Worm (Caenorhabditis elegans) whole organism, late embryonic: ENCODE measurements around the gene rps-27.

ENCODE experiments used
- C38D4.7 ChIP-seq: fragments of 200-800 bp; sonication (Bioruptor generic); optimal IDR thresholded peaks from 2 replicates; lab custom pipeline; 2018; ENCODE audit warnings: mild to moderate bottlenecking, missing genetic modification characterization, moderate library complexity, missing compliant biosample characterization
- T23F11.4 ChIP-seq: fragments of 200-800 bp; sonication (Bioruptor generic); optimal IDR thresholded peaks from 2 replicates; lab custom pipeline; 2018; ENCODE audit warnings: mild to moderate bottlenecking, missing genetic modification characterization, missing compliant biosample characterization
- ahr-1 ChIP-seq: sonication (generic microtip); optimal IDR thresholded peaks from 2 replicates; lab custom pipeline; 2016; ENCODE audit warnings: missing genetic modification characterization, missing compliant biosample characterization
- ama-1 ChIP-seq: fragments of 150-350 bp; optimal IDR thresholded peaks from 2 replicates; lab custom pipeline; 2014
- ceh-14 ChIP-seq: sonication (generic microtip); optimal IDR thresholded peaks from 2 replicates; lab custom pipeline; 2016; ENCODE audit warnings: missing genotype, missing genetic modification characterization, missing compliant biosample characterization
- ceh-19 ChIP-seq: fragments of 200-800 bp; sonication (Bioruptor generic); optimal IDR thresholded peaks from 2 replicates; lab custom pipeline; 2018; ENCODE audit warnings: mild to moderate bottlenecking, missing genetic modification characterization, missing compliant biosample characterization
- ceh-22 ChIP-seq: sonication (generic microtip); optimal IDR thresholded peaks from 2 replicates; lab custom pipeline; 2017; ENCODE audit warnings: missing biosample characterization, missing genetic modification characterization
- ceh-24 ChIP-seq: sonication (generic microtip); optimal IDR thresholded peaks from 2 replicates; lab custom pipeline; 2016; ENCODE audit warnings: mild to moderate bottlenecking, missing genetic modification characterization, missing compliant biosample characterization
- ceh-31 ChIP-seq: sonication (generic microtip); optimal IDR thresholded peaks from 2 replicates; lab custom pipeline; 2016; ENCODE audit warnings: missing genetic modification characterization, missing compliant biosample characterization
- ceh-45 ChIP-seq: fragments of 200-800 bp; sonication (Bioruptor generic); IDR thresholded peaks from 2 replicates; pipeline ENCODE4 v1.3.6; 2022; ENCODE audit warnings: missing genetic modification reagents, missing genetic modification characterization, missing compliant biosample characterization
- che-1 ChIP-seq: sonication (generic microtip); optimal IDR thresholded peaks from 2 replicates; lab custom pipeline; 2016; ENCODE audit warnings: mild to moderate bottlenecking, missing genetic modification characterization, missing compliant biosample characterization
- elt-4 ChIP-seq: sonication (generic microtip); optimal IDR thresholded peaks from 2 replicates; lab custom pipeline; 2016; ENCODE audit warnings: missing genetic modification characterization, missing compliant biosample characterization
- fkh-6 ChIP-seq: sonication (generic microtip); optimal IDR thresholded peaks from 2 replicates; lab custom pipeline; 2016; ENCODE audit warnings: missing genetic modification characterization, missing compliant biosample characterization
- hlh-13 ChIP-seq: fragments of 200-800 bp; sonication (Bioruptor generic); optimal IDR thresholded peaks from 2 replicates; lab custom pipeline; 2018; ENCODE audit warnings: mild to moderate bottlenecking, missing genetic modification characterization, missing compliant biosample characterization
- hlh-15 ChIP-seq: sonication (generic microtip); optimal IDR thresholded peaks from 2 replicates; lab custom pipeline; 2016; ENCODE audit warnings: missing genetic modification characterization, missing compliant biosample characterization
- hlh-30 ChIP-seq: sonication (generic microtip); optimal IDR thresholded peaks from 2 replicates; lab custom pipeline; 2017; ENCODE audit warnings: antibody characterized with exemption, missing genetic modification characterization, missing compliant biosample characterization; ENCODE audit not compliant: insufficient read depth
- hlh-6 ChIP-seq: sonication (generic microtip); optimal IDR thresholded peaks from 2 replicates; lab custom pipeline; 2016; ENCODE audit warnings: missing genotype, missing genetic modification characterization, missing compliant biosample characterization
- hlh-8 ChIP-seq: sonication (generic microtip); optimal IDR thresholded peaks from 2 replicates; lab custom pipeline; 2016; ENCODE audit warnings: missing genotype, missing genetic modification characterization, missing compliant biosample characterization
- lim-6 ChIP-seq: sonication (generic microtip); optimal IDR thresholded peaks from 2 replicates; lab custom pipeline; 2016; ENCODE audit warnings: missing genetic modification characterization, missing compliant biosample characterization
- lin-11 ChIP-seq: fragments of 200-800 bp; sonication (Bioruptor generic); optimal IDR thresholded peaks from 2 replicates; lab custom pipeline; 2018; ENCODE audit warnings: mild to moderate bottlenecking, missing genetic modification characterization, missing compliant biosample characterization
- madf-2 ChIP-seq: sonication (generic microtip); optimal IDR thresholded peaks from 2 replicates; lab custom pipeline; 2017; ENCODE audit warnings: missing genetic modification characterization, missing compliant biosample characterization
- nfya-1 ChIP-seq: sonication (generic microtip); optimal IDR thresholded peaks from 2 replicates; lab custom pipeline; 2017; ENCODE audit warnings: missing genetic modification characterization, mild to moderate bottlenecking, missing compliant biosample characterization, antibody characterized with exemption, moderate library complexity
- npax-4 ChIP-seq: sonication (generic microtip); optimal IDR thresholded peaks from 2 replicates; lab custom pipeline; 2016; ENCODE audit warnings: missing genetic modification characterization, missing compliant biosample characterization
- pag-3 ChIP-seq: sonication (generic microtip); optimal IDR thresholded peaks from 2 replicates; lab custom pipeline; 2016; ENCODE audit warnings: missing compliant biosample characterization, missing genetic modification characterization, borderline replicate concordance
- pat-9 ChIP-seq: fragments of 200-800 bp; sonication (Bioruptor generic); optimal IDR thresholded peaks from 2 replicates; lab custom pipeline; 2018; ENCODE audit warnings: mild to moderate bottlenecking, missing genetic modification characterization, moderate library complexity, missing compliant biosample characterization
- pax-1 ChIP-seq: fragments of 150-350 bp; optimal IDR thresholded peaks from 2 replicates; lab custom pipeline; 2014; ENCODE audit warnings: missing biosample characterization, missing genetic modification characterization
- pha-2 ChIP-seq: sonication (generic microtip); optimal IDR thresholded peaks from 2 replicates; lab custom pipeline; 2017; ENCODE audit warnings: mild to moderate bottlenecking, missing genetic modification characterization, missing compliant biosample characterization
- pha-4 ChIP-seq: fragments of 150-350 bp; optimal IDR thresholded peaks from 2 replicates; lab custom pipeline; 2018; ENCODE audit warnings: missing biosample characterization, missing genetic modification reagents, missing genetic modification characterization
- ref-2 ChIP-seq: sonication (generic microtip); optimal IDR thresholded peaks from 2 replicates; lab custom pipeline; 2016; ENCODE audit warnings: missing genetic modification characterization, missing compliant biosample characterization
- sdc-2 ChIP-seq: sonication (generic microtip); optimal IDR thresholded peaks from 2 replicates; lab custom pipeline; 2016; ENCODE audit warnings: missing genotype, missing genetic modification characterization, missing compliant biosample characterization
- sox-2 ChIP-seq: fragments of 200-800 bp; sonication (Bioruptor generic); IDR thresholded peaks from 2 replicates; pipeline ENCODE4 v1.3.6; 2022; ENCODE audit warnings: missing genetic modification reagents, missing genetic modification characterization, missing compliant biosample characterization
- sox-4 ChIP-seq: sonication (generic microtip); optimal IDR thresholded peaks from 2 replicates; lab custom pipeline; 2017; ENCODE audit warnings: mild to moderate bottlenecking, missing genetic modification characterization, inconsistent platforms, missing compliant biosample characterization
- tbx-7 ChIP-seq: sonication (generic microtip); optimal IDR thresholded peaks from 2 replicates; lab custom pipeline; 2016; ENCODE audit warnings: missing genotype, missing genetic modification characterization, missing compliant biosample characterization
- unc-3 ChIP-seq, 2 experiments: fragments of 200-800 bp in 1 of 2; sonication (Bioruptor generic) in 1 of 2; sonication (generic microtip) in 1 of 2; conservative IDR thresholded peaks in 1 of 2; optimal IDR thresholded peaks in 1 of 2; 2 replicates each; pipeline versions ENCODE4 v1.3.6 to Lab custom; 2016 to 2022; ENCODE audit warnings: missing compliant biosample characterization in 2 of 2, missing genetic modification characterization in 2 of 2, missing genetic modification reagents in 1 of 2
- unc-42 ChIP-seq: sonication (generic microtip); optimal IDR thresholded peaks from 2 replicates; lab custom pipeline; 2016; ENCODE audit warnings: missing genotype, missing genetic modification characterization, missing compliant biosample characterization
- unc-55 ChIP-seq: sonication (generic microtip); optimal IDR thresholded peaks from 2 replicates; lab custom pipeline; 2017; ENCODE audit warnings: missing biosample characterization, missing genetic modification reagents, missing genetic modification characterization
- unc-86 ChIP-seq: sonication (generic microtip); optimal IDR thresholded peaks from 2 replicates; lab custom pipeline; 2016; ENCODE audit warnings: missing genetic modification characterization, missing compliant biosample characterization
- zip-5 ChIP-seq: sonication (generic microtip); optimal IDR thresholded peaks from 2 replicates; lab custom pipeline; 2016; ENCODE audit warnings: missing genetic modification characterization, missing compliant biosample characterization
- ztf-16 ChIP-seq: sonication (generic microtip); optimal IDR thresholded peaks from 2 replicates; lab custom pipeline; 2017; ENCODE audit warnings: missing genetic modification characterization, missing compliant biosample characterization

The rps-27 gene

DNA sequence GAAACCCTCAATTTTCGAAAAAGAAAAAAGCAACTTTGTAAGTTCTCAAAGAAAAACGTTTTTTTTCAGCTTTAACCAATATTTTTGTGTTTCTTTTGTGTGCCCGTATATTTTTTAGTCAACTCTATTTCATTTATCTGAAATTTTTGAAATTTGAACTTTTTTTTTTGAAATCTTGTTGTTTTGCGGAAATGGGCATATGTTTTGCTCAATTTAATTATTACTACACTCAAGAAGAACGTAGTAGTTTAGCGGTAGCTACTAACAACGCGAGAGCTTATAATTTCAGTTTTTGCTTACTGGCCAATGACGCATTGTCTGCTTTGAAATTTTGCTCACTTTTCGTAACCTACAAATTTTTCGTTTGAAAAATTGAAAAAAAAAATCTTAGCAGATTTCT lies 40.9 kb upstream of the rps-27 start, which contains the start of gene srh-82:
Gene srh-82 (plus strand): TSS at position 301 of the 400 bp plus-strand sequence.
- TF ChIP-seq lim-6 (tag; lab: Kevin White, UChicago): no peak
- TF ChIP-seq sox-4 (tag; lab: Kevin White, UChicago): no peak
- no peak for TF ChIP-seq hlh-8 (tag; lab: Kevin White, UChicago)
- TF ChIP-seq madf-2 (tag; lab: Kevin White, UChicago): no peak
- TF ChIP-seq nfya-1: no peak
- no peak for TF ChIP-seq fkh-6 (tag; lab: Kevin White, UChicago)
- no peak for TF ChIP-seq ceh-19 (GFP tag; lab: Kevin White, UChicago)
- no peak for TF ChIP-seq hlh-13
- TF ChIP-seq sdc-2 (tag; lab: Kevin White, UChicago): no peak
- TF ChIP-seq unc-55 (GFP tag; lab: Kevin White, UChicago): no peak

DNA sequence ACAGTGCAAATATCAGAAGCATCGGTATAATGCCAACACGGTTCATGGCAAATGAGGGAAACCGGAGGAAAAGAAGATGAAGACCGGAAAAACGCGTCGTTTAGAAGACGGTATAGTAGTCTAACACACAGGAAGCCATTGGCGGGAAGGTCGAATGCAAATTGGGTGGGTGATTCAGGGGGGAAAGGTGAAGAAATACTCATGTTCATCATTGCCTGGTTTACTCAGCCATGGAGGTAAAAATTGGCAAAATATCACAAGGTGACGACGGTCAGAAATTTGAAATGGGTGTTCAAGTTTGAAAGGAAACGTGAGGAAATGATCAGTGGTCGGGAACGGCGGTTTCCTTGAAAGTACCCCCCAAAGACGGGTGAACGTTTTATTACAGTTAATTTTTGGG lies 37.4 kb upstream of the rps-27 start, which contains the start of gene W03F9.11:
Gene W03F9.11 (minus strand): TSS at position 101 of the 400 bp plus-strand sequence.
- TF ChIP-seq sox-4 (tag; lab: Kevin White, UChicago) (no peak), pha-4 (no peak), C38D4.7 (GFP tag; lab: Kevin White, UChicago) (no peak), pax-1 (tag; lab: Kevin White, UChicago) (no peak), sox-2 (GFP tag; lab: Robert Waterston, UW) (no peak), elt-4 (no peak), tbx-7 (no peak), ztf-16 (tag; lab: Kevin White, UChicago) (no peak), npax-4 (no peak), ama-1 (lab: Kevin White, UChicago) (no peak)
- TF ChIP-seq, all 69 proteins: peak for 0

DNA sequence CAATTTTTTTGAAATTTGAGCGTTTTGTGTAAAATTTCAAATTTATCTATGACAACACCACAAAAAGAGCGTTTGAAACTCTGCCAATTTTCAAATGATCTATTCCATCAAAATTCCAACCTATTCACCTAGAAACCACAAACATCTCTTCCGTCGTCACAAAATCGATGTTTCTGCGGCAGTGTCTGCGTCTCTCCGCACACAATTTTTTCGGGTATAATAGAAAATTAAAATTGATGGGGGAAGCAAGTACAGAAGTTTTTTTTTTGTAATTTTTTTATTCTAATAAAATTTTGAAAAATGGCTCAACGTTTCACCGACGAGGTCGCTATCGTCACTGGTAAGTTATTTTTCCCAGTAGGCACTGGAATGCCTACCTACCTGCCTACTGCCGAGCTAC lies 34.7 kb upstream of the rps-27 start, which contains the start of gene W03F9.9:
Gene W03F9.9 (plus strand): TSS at position 301 of the 400 bp plus-strand sequence.
- no peak for TF ChIP-seq nfya-1
- no peak for TF ChIP-seq unc-86 (tag; lab: Kevin White, UChicago)
- TF ChIP-seq ref-2: no peak
- TF ChIP-seq zip-5: no peak
- no peak for TF ChIP-seq sox-4 (tag; lab: Kevin White, UChicago)
- TF ChIP-seq ceh-24 (tag; lab: Kevin White, UChicago): no peak
- TF ChIP-seq hlh-13: no peak
- no peak for TF ChIP-seq ceh-14 (tag; lab: Kevin White, UChicago)
- no peak for TF ChIP-seq ahr-1
- no peak for TF ChIP-seq pha-4
- no peak for TF ChIP-seq hlh-15
- no peak for TF ChIP-seq lin-11 (tag; lab: Kevin White, UChicago)
- no peak for TF ChIP-seq hlh-30 (tag; lab: Kevin White, UChicago)
- no peak for TF ChIP-seq tbx-7
- no peak for TF ChIP-seq che-1
- no peak for TF ChIP-seq pag-3 (tag; lab: Kevin White, UChicago)
- TF ChIP-seq unc-3 (GFP tag; conservative IDR thresholded peaks at IDR 0.05; lab: Robert Waterston, UW): no peak
- TF ChIP-seq unc-3 (tag; optimal IDR thresholded peaks at IDR 0.05; lab: Kevin White, UChicago): no peak
- no peak for TF ChIP-seq pax-1 (tag; lab: Kevin White, UChicago)
- no peak for TF ChIP-seq hlh-6 (tag; lab: Kevin White, UChicago)
- TF ChIP-seq ceh-45: no peak

DNA sequence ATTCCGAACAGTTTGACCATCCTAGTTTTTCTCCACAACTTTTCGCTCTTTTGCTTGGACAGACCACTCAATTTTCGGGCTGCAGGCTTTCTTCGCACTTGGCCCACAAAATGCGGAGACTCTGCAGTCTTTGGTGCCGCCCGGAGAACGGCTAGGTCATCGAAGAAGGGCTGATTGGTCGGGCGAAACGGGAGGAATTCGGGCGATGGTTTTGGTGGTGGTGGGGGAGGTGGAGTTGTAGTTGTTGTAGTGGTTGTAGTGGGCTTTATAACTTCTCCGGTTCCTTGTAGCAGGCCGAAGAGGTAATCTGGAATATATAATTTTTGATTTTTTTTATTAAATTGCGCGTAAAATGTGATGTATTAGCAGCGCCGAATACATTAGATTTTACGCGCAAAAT lies 33.8 kb upstream of the rps-27 start:
- no peak for TF ChIP-seq T23F11.4 (GFP tag; lab: Kevin White, UChicago)
- TF ChIP-seq pag-3 (tag; lab: Kevin White, UChicago): no peak
- TF ChIP-seq unc-55 (GFP tag; lab: Kevin White, UChicago): no peak
- TF ChIP-seq unc-42 (tag; lab: Kevin White, UChicago): no peak
- TF ChIP-seq hlh-8 (tag; lab: Kevin White, UChicago): no peak
- no peak for TF ChIP-seq elt-4
- TF ChIP-seq pha-2 (tag; lab: Kevin White, UChicago): no peak
- TF ChIP-seq unc-86 (tag; lab: Kevin White, UChicago): no peak
- no peak for TF ChIP-seq ceh-22 (tag; lab: Kevin White, UChicago)
- TF ChIP-seq pat-9: no peak
- no peak for TF ChIP-seq ceh-31
- no peak for TF ChIP-seq sdc-2 (tag; lab: Kevin White, UChicago)
- TF ChIP-seq, all 69 proteins: peak for 0
